Fruit fly (Drosophila melanogaster): ENCODE results near the gene CG46505.
"Not testable (repeated sequence)": the region's sequence is repeated elsewhere in the genome, so short reads cannot be mapped to it uniquely, and the experiment has no call there.

DNA sequence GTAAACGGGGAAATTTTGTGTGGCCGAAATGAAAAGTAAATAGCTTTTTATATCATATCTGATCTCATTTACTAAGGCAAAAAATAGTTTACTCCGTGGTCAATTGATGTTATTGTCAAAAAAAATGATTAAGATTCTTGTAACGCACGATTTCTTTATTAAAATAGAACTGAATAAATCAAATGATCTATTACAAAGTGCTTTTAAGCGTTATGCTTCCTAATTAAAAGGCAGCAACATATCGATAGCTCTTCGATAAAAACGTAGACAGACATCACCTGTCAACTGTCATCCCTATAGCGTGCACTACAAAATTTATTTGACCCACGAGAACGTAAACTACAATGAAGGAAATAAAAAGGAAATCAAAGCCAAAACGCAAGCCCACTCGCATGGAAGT lies 14.7 kb downstream of the CG46505 start, which contains the start of gene CG46508:
- TF ChIP-seq EcR (GFP tag; optimal IDR thresholded peaks at IDR 0.05); Dll (optimal IDR thresholded peaks at IDR 0.05); usp (GFP tag; optimal IDR thresholded peaks at IDR 0.05); CG8478 (optimal IDR thresholded peaks at IDR 0.05); psq (optimal IDR thresholded peaks at IDR 0.05): not testable (repeated sequence)
